Fruit fly (Drosophila melanogaster): Measurements from ENCODE around the gene robo2.
A peak's percentile ranks its signal among the peaks of the same experiment; 100 is the strongest.

robo2 gene

DNA sequence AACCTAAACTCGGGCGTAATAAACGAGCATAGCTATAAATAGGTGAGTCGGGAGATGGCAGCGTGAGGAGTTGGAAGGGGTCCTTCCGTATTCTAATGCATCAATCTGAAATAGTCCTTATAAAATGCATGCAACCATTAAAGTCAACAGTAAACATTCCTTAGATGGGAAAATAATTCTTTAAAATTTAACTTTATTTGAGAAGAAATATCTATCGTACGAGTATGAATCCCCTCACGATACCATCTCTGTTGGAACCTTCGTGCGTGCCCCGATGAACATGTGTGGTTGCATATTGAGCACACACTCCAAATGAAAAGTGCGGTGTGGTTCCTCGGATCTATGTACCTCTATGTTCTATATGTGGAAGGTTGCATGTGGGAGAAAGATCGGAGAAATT lies 41.9 kb upstream of the robo2 start (continued):
- TF ChIP-seq CG2875 (GFP tag; optimal IDR thresholded peaks at IDR 0.05) (peak; percentile 38), pb (GFP tag; optimal IDR thresholded peaks at IDR 0.05) (no peak), Fer1 (GFP tag; optimal IDR thresholded peaks at IDR 0.05) (no peak), Camta (GFP tag; optimal IDR thresholded peaks at IDR 0.05) (peak; percentile 27), Six4 (GFP tag; optimal IDR thresholded peaks at IDR 0.05) (peak; percentile 44), CG14965 (GFP tag; optimal IDR thresholded peaks at IDR 0.05; ENCODE audit: borderline replicate concordance) (no peak), D (optimal IDR thresholded peaks at IDR 0.05) (no peak), D (GFP tag; optimal IDR thresholded peaks at IDR 0.05) (peak; percentile 36), CG7271 (tag; optimal IDR thresholded peaks at IDR 0.05) (no peak), grau (tag; optimal IDR thresholded peaks at IDR 0.05) (peak; percentile 45), Myb (GFP tag; optimal IDR thresholded peaks at IDR 0.05) (no peak), Dip2 (GFP tag; IDR thresholded peaks at IDR 0.05) (no peak), gsb (GFP tag; IDR thresholded peaks at IDR 0.05) (no peak), dysf (GFP tag; IDR thresholded peaks at IDR 0.05) (0 out of 3 replicates have a peak, but pooled peaks have one; percentile 11), CG34376 (GFP tag; optimal IDR thresholded peaks at IDR 0.05) (no peak), Nf-YC (tag; optimal IDR thresholded peaks at IDR 0.05) (no peak), kay (GFP tag; optimal IDR thresholded peaks at IDR 0.05) (no peak), fd3F (GFP tag; optimal IDR thresholded peaks at IDR 0.05) (no peak), CG10654 (GFP tag; optimal IDR thresholded peaks at IDR 0.05) (no peak), CG6791 (GFP tag; IDR thresholded peaks at IDR 0.05; ENCODE audit: partially characterized antibody) (peak; percentile 80), CrebB (tag; optimal IDR thresholded peaks at IDR 0.05) (peak; percentile 14), Ravus (GFP tag; IDR thresholded peaks at IDR 0.05) (no peak), wek (GFP tag; optimal IDR thresholded peaks at IDR 0.05) (no peak), CG8765 (GFP tag; IDR thresholded peaks at IDR 0.05) (peak; percentile 78), Scr (GFP tag; IDR thresholded peaks at IDR 0.05; ENCODE audit: partially characterized antibody) (peak; percentile 89), CG7745 (tag; optimal IDR thresholded peaks at IDR 0.05) (peak; percentile 14), kah (GFP tag; optimal IDR thresholded peaks at IDR 0.05) (no peak), Neu2 (GFP tag; optimal IDR thresholded peaks at IDR 0.05; ENCODE audit: borderline replicate concordance) (no peak), CG11093 (GFP tag; IDR thresholded peaks at IDR 0.05) (peak; percentile 35; the same call in 1 of the 3 replicates), CG17359 (tag; optimal IDR thresholded peaks at IDR 0.05) (no peak), nerfin-2 (GFP tag; IDR thresholded peaks at IDR 0.05; ENCODE audit: partially characterized antibody) (peak; percentile 47), shn (GFP tag; optimal IDR thresholded peaks at IDR 0.05) (no peak), ssp (GFP tag; IDR thresholded peaks at IDR 0.05) (peak; percentile 51), CG14667 (GFP tag; IDR thresholded peaks at IDR 0.05) (peak; percentile 50; the same call in 1 of the 2 replicates), tna (GFP tag; IDR thresholded peaks at IDR 0.05; ENCODE audit: partially characterized antibody) (no peak), CG6175 (GFP tag; IDR thresholded peaks at IDR 0.05) (no peak), CoRest (tag; optimal IDR thresholded peaks at IDR 0.05) (peak; percentile 31), Bdp1 (GFP tag; optimal IDR thresholded peaks at IDR 0.05) (no peak), CG15011 (GFP tag; optimal IDR thresholded peaks at IDR 0.05) (no peak), en (GFP tag; optimal IDR thresholded peaks at IDR 0.05) (no peak), CG12659 (GFP tag; optimal IDR thresholded peaks at IDR 0.05) (no peak), Pdp1 (GFP tag; optimal IDR thresholded peaks at IDR 0.05) (peak; percentile 18 to 46), Trl (optimal IDR thresholded peaks at IDR 0.05) (no peak), Trl (GFP tag; optimal IDR thresholded peaks at IDR 0.05) (no peak), run (tag; optimal IDR thresholded peaks at IDR 0.05) (no peak), CG1792 (GFP tag; optimal IDR thresholded peaks at IDR 0.05) (no peak), Jarid2 (GFP tag; optimal IDR thresholded peaks at IDR 0.05) (no peak), CG32772 (GFP tag; IDR thresholded peaks at IDR 0.05) (peak; percentile 53), Side (GFP tag; optimal IDR thresholded peaks at IDR 0.05) (peak; percentile 11), odd (GFP tag; optimal IDR thresholded peaks at IDR 0.05) (no peak), D19B (GFP tag; optimal IDR thresholded peaks at IDR 0.05) (no peak), sens (GFP tag) (peak; percentile 96)
